Worm (Caenorhabditis elegans): Measurements from ENCODE around the gene Y32F6B.1.

DNA sequence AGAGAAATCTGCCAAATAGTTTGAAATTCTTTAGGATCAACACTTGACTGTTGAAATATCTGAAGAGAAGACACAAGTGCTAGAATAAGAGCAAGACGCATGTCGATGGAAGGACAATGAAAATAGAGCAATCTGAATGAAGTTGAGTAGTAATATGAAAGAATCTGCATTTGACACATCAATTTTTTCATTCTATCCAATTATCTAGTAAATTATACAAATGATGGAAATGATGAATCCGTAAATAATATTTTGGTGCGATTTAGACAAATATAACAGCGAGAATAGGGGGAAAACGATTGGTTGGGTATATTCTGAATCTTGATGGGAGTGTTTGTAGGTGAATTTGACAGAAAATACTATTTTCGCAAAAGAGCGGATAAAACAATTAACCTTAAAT lies 48.2 kb upstream of the Y32F6B.1 start, which contains the start of gene txt-10:
- TF ChIP-seq aptf-2 (GFP tag; conservative IDR thresholded peaks at IDR 0.05), result no peak
- no peak for TF ChIP-seq attf-3 (GFP tag; conservative IDR thresholded peaks at IDR 0.05)
- no peak for TF ChIP-seq unc-62 (GFP tag; optimal IDR thresholded peaks at IDR 0.05)
- no peak for TF ChIP-seq nhr-80 (tag; optimal IDR thresholded peaks at IDR 0.05)
- TF ChIP-seq ztf-28 (GFP tag; IDR thresholded peaks at IDR 0.05), result no peak
- TF ChIP-seq snpc-1.3 (tag; optimal IDR thresholded peaks at IDR 0.05; ENCODE audit: insufficient read depth), result no peak
- no peak for TF ChIP-seq efl-1 (GFP tag; optimal IDR thresholded peaks at IDR 0.05)
- no peak for TF ChIP-seq F57C9.4 (tag; optimal IDR thresholded peaks at IDR 0.05)
- no peak for TF ChIP-seq bed-2 (GFP tag; IDR thresholded peaks at IDR 0.05)

Measured in whole organism, young adult.